Worm (Caenorhabditis elegans): ENCODE data around the gene F40G9.15.

Gene F40G9.15

ce11 chrIII:189280-189679 lies 7.1 kb downstream of the F40G9.15 start:
- no peak for TF ChIP-seq aly-2 (tag; optimal IDR thresholded peaks at IDR 0.05)
- TF ChIP-seq ceh-82 (tag; optimal IDR thresholded peaks at IDR 0.05): no peak

- TF ChIP-seq skn-1 (tag; optimal IDR thresholded peaks at IDR 0.05): no peak
- TF ChIP-seq elt-3 (tag; optimal IDR thresholded peaks at IDR 0.05): no peak
- no peak for TF ChIP-seq nhr-77 (tag; optimal IDR thresholded peaks at IDR 0.05)
- TF ChIP-seq mbf-1 (tag; optimal IDR thresholded peaks at IDR 0.05): no peak
- no peak for TF ChIP-seq nhr-21 (tag; optimal IDR thresholded peaks at IDR 0.05)
- no peak for TF ChIP-seq nhr-237 (tag; optimal IDR thresholded peaks at IDR 0.05)
- no peak for TF ChIP-seq ztf-1 (GFP tag; conservative IDR thresholded peaks at IDR 0.05)
These were observed 8.5 kb downstream of the F40G9.15 start, which contains the start of gene cox-17 for ce11 chrIII:190686-191085. Gene cox-17 (plus strand): TSS chrIII:190986.

ce11 chrIII:191803-192202 lies 9.6 kb downstream of the F40G9.15 start, which contains the start of gene sec-20:
Gene sec-20 (plus strand): TSS chrIII:192103.
- TF ChIP-seq nhr-12 (tag; optimal IDR thresholded peaks at IDR 0.05) (no peak), lin-11 (tag; optimal IDR thresholded peaks at IDR 0.05) (no peak), nhr-10 (tag; optimal IDR thresholded peaks at IDR 0.05) (no peak), mdl-1 (tag; optimal IDR thresholded peaks at IDR 0.05) (no peak), snpc-4 (tag; optimal IDR thresholded peaks at IDR 0.05) (no peak), dmd-4 (tag; optimal IDR thresholded peaks at IDR 0.05) (no peak), aly-2 (tag; optimal IDR thresholded peaks at IDR 0.05) (no peak), ceh-82 (tag; optimal IDR thresholded peaks at IDR 0.05) (no peak), sma-3 (GFP tag; optimal IDR thresholded peaks at IDR 0.05) (no peak), zag-1 (tag; optimal IDR thresholded peaks at IDR 0.05) (no peak), unc-39 (tag; optimal IDR thresholded peaks at IDR 0.05) (no peak), ama-1 (optimal IDR thresholded peaks at IDR 0.05) (no peak), F13H6.1 (tag; optimal IDR thresholded peaks at IDR 0.05) (no peak), nhr-25 (tag; optimal IDR thresholded peaks at IDR 0.05) (no peak)

ce11 chrIII:194160-194559 lies 12.0 kb downstream of the F40G9.15 start, which contains the start of gene F40G9.17:
Gene F40G9.17 (plus strand): TSS chrIII:194460.
- TF ChIP-seq blmp-1 (tag; optimal IDR thresholded peaks at IDR 0.05; ENCODE audit: insufficient read depth) (no peak), skn-1 (tag; optimal IDR thresholded peaks at IDR 0.05) (no peak), egl-27 (tag; optimal IDR thresholded peaks at IDR 0.05) (no peak), R02D3.7 (tag; optimal IDR thresholded peaks at IDR 0.05) (no peak), unc-39 (tag; optimal IDR thresholded peaks at IDR 0.05) (no peak), dmd-4 (tag; optimal IDR thresholded peaks at IDR 0.05) (no peak), nhr-129 (tag; optimal IDR thresholded peaks at IDR 0.05) (no peak), nhr-25 (tag; optimal IDR thresholded peaks at IDR 0.05) (no peak), crh-2 (tag; optimal IDR thresholded peaks at IDR 0.05) (no peak), zag-1 (tag; optimal IDR thresholded peaks at IDR 0.05) (no peak), nhr-21 (tag; optimal IDR thresholded peaks at IDR 0.05) (no peak), aly-2 (tag; optimal IDR thresholded peaks at IDR 0.05) (no peak), nhr-23 (tag; optimal IDR thresholded peaks at IDR 0.05) (no peak), snpc-4 (tag; optimal IDR thresholded peaks at IDR 0.05) (no peak), C34F6.9 (tag; optimal IDR thresholded peaks at IDR 0.05) (no peak), nhr-6 (tag; optimal IDR thresholded peaks at IDR 0.05) (no peak), elt-3 (tag; optimal IDR thresholded peaks at IDR 0.05) (no peak), nhr-77 (tag; optimal IDR thresholded peaks at IDR 0.05) (no peak)

- TF ChIP-seq nhr-25 (tag; optimal IDR thresholded peaks at IDR 0.05) (no peak), mdl-1 (tag; optimal IDR thresholded peaks at IDR 0.05) (no peak), C34F6.9 (tag; optimal IDR thresholded peaks at IDR 0.05) (no peak), peb-1 (tag; optimal IDR thresholded peaks at IDR 0.05) (no peak), nhr-237 (tag; optimal IDR thresholded peaks at IDR 0.05) (no peak), sem-4 (tag; optimal IDR thresholded peaks at IDR 0.05) (no peak), R02D3.7 (tag; optimal IDR thresholded peaks at IDR 0.05) (no peak), nhr-21 (tag; optimal IDR thresholded peaks at IDR 0.05) (no peak), ceh-82 (tag; optimal IDR thresholded peaks at IDR 0.05) (no peak), lsy-2 (tag; optimal IDR thresholded peaks at IDR 0.05) (no peak), snpc-4 (tag; optimal IDR thresholded peaks at IDR 0.05) (no peak)
These were observed 21.8 kb downstream of the F40G9.15 start for ce11 chrIII:203953-204352.

- TF ChIP-seq unc-55 (GFP tag; optimal IDR thresholded peaks at IDR 0.05) (peak; percentile 9), mab-5 (tag; optimal IDR thresholded peaks at IDR 0.05) (no peak)
These were observed 24.8 kb downstream of the F40G9.15 start, which contains the start of gene W10C4.1 for ce11 chrIII:207023-207422. Gene W10C4.1 (minus strand): TSS chrIII:207123.

All from whole organism, L2 larva.